Fruit fly (Drosophila melanogaster) whole organism, pupa: Measurements from ENCODE around the gene mora.

Source experiments
- CG10348 ChIP-seq: fragments of 200-800 bp; sonication (Bioruptor generic); IDR thresholded peaks from 2 replicates; pipeline ENCODE4 v1.3.6; 2022; ENCODE audit warnings: missing biosample characterization, missing genetic modification characterization
- CG12605 ChIP-seq: fragments of 200-800 bp; sonication (Bioruptor generic); IDR thresholded peaks from 2 replicates; pipeline ENCODE4 v1.3.6; 2022; ENCODE audit warnings: missing biosample characterization, missing genetic modification characterization
- CG13204 ChIP-seq: fragments of 200-800 bp; sonication (Bioruptor generic); optimal IDR thresholded peaks from 2 replicates; lab custom pipeline; 2018; ENCODE audit warnings: missing biosample characterization, mild to moderate bottlenecking, missing genetic modification characterization, moderate library complexity
- CG14655 ChIP-seq: fragments of 200-800 bp; sonication (Bioruptor generic); optimal IDR thresholded peaks from 3 replicates; lab custom pipeline; 2017; ENCODE audit warnings: mild to moderate bottlenecking, missing biosample characterization, missing genetic modification reagents, missing genetic modification characterization
- CG15710 ChIP-seq: fragments of 200-800 bp; sonication (Bioruptor generic); optimal IDR thresholded peaks from 2 replicates; lab custom pipeline; 2018; ENCODE audit warnings: missing biosample characterization, mild to moderate bottlenecking, missing genetic modification characterization, moderate library complexity
- CG17806 ChIP-seq: fragments of 200-800 bp; sonication (Bioruptor generic); optimal IDR thresholded peaks from 2 replicates; lab custom pipeline; 2018; ENCODE audit warnings: missing biosample characterization, mild to moderate bottlenecking, missing genetic modification characterization, moderate library complexity
- CG32121 ChIP-seq: fragments of 200-800 bp; sonication (Bioruptor generic); IDR thresholded peaks from 2 replicates; pipeline ENCODE4 v1.3.6; 2022; ENCODE audit warnings: missing biosample characterization, missing genetic modification characterization
- CG34367 ChIP-seq: fragments of 200-800 bp; sonication (Bioruptor generic); optimal IDR thresholded peaks from 2 replicates; lab custom pipeline; 2018; ENCODE audit warnings: missing biosample characterization, mild to moderate bottlenecking, missing genetic modification characterization
- CG4496 ChIP-seq: fragments of 200-800 bp; sonication (Bioruptor generic); IDR thresholded peaks from 3 replicates; pipeline ENCODE4 v1.3.6; 2022; ENCODE audit warnings: missing biosample characterization, missing genetic modification characterization
- CG8159 ChIP-seq: fragments of 200-800 bp; sonication (Bioruptor generic); optimal IDR thresholded peaks from 3 replicates; lab custom pipeline; 2018; ENCODE audit warnings: missing biosample characterization, mild to moderate bottlenecking, missing genetic modification characterization, moderate library complexity
- CG8301 ChIP-seq: fragments of 200-800 bp; sonication (Bioruptor generic); optimal IDR thresholded peaks from 2 replicates; lab custom pipeline; 2018; ENCODE audit warnings: missing biosample characterization, mild to moderate bottlenecking, missing genetic modification characterization
- CG9948 ChIP-seq: fragments of 200-800 bp; sonication (Bioruptor generic); optimal IDR thresholded peaks from 2 replicates; lab custom pipeline; 2018; ENCODE audit warnings: missing biosample characterization, mild to moderate bottlenecking, missing genetic modification characterization, moderate library complexity
- D1 ChIP-seq: fragments of 200-800 bp; sonication (Bioruptor generic); optimal IDR thresholded peaks from 2 replicates; lab custom pipeline; 2018; ENCODE audit warnings: missing biosample characterization, mild to moderate bottlenecking, missing genetic modification characterization, moderate library complexity
- EcR ChIP-seq: fragments of 200-800 bp; sonication (Bioruptor generic); optimal IDR thresholded peaks from 3 replicates; lab custom pipeline; 2019; ENCODE audit warnings: missing biosample characterization, missing genetic modification characterization, mild to moderate bottlenecking, moderate library complexity, missing genetic modification reagents
- Ets98B ChIP-seq: fragments of 200-800 bp; sonication (Bioruptor generic); IDR thresholded peaks from 2 replicates; pipeline ENCODE4 v1.3.6; 2022; ENCODE audit warnings: missing biosample characterization, missing genetic modification characterization
- Pif1A ChIP-seq: fragments of 200-800 bp; sonication (Bioruptor generic); optimal IDR thresholded peaks from 3 replicates; lab custom pipeline; 2016; ENCODE audit warnings: missing biosample characterization, missing genetic modification characterization
- Pif1B ChIP-seq: fragments of 200-800 bp; sonication (Bioruptor generic); optimal IDR thresholded peaks from 3 replicates; lab custom pipeline; 2016; ENCODE audit warnings: missing biosample characterization, missing genetic modification characterization
- Snoo ChIP-seq: fragments of 200-800 bp; sonication (Bioruptor generic); optimal IDR thresholded peaks from 3 replicates; lab custom pipeline; 2017; ENCODE audit warnings: missing biosample characterization, mild to moderate bottlenecking, missing genetic modification characterization, inconsistent platforms
- fd96Ca ChIP-seq: fragments of 200-800 bp; sonication (Bioruptor generic); IDR thresholded peaks from 3 replicates; pipeline ENCODE4 v1.3.6; 2022; ENCODE audit warnings: missing biosample characterization, missing genetic modification characterization
- gl ChIP-seq: fragments of 200-800 bp; sonication (Bioruptor generic); optimal IDR thresholded peaks from 2 replicates; lab custom pipeline; 2018; ENCODE audit warnings: missing biosample characterization, mild to moderate bottlenecking, missing genetic modification characterization
- rn ChIP-seq: fragments of 200-800 bp; sonication (Bioruptor generic); IDR thresholded peaks from 2 replicates; pipeline ENCODE4 v1.3.6; 2022; ENCODE audit warnings: missing biosample characterization, missing genetic modification characterization

Gene mora

dm6 chr3R:24204022-24204421 lies 17.9 kb downstream of the mora start:
- TF ChIP-seq EcR (GFP tag; lab: Kevin White, UChicago) = no peak
- TF ChIP-seq CG10348 (GFP tag; lab: Robert Waterston, UW) = no peak
- peak; percentile 73 for TF ChIP-seq CG8301 (tag; lab: Kevin White, UChicago)
- peak; percentile 12 for TF ChIP-seq CG17806 (tag; lab: Kevin White, UChicago)
- TF ChIP-seq fd96Ca (GFP tag; lab: Robert Waterston, UW) = peak; percentile 75
- TF ChIP-seq CG9948 = peak; percentile 41
- TF ChIP-seq CG32121 (GFP tag; lab: Robert Waterston, UW) = 0 out of 2 replicates have a peak, but pooled peaks have one; percentile 15
- TF ChIP-seq Ets98B (GFP tag; lab: Robert Waterston, UW) = peak; percentile 49; the same call in 1 of the 2 replicates
- TF ChIP-seq CG13204 (GFP tag; lab: Kevin White, UChicago) = no peak
- no peak for TF ChIP-seq Pif1A
- peak; percentile 71 for TF ChIP-seq CG14655 (GFP tag; lab: Kevin White, UChicago)

- TF ChIP-seq D1 (tag; lab: Kevin White, UChicago) (no peak), Ets98B (GFP tag; lab: Robert Waterston, UW) (no peak), CG17806 (tag; lab: Kevin White, UChicago) (no peak), Pif1B (GFP tag; lab: Kevin White, UChicago) (no peak), CG34367 (tag; lab: Kevin White, UChicago) (no peak), fd96Ca (GFP tag; lab: Robert Waterston, UW) (no peak), CG8301 (tag; lab: Kevin White, UChicago) (no peak), CG4496 (no peak), CG15710 (no peak), CG13204 (GFP tag; lab: Kevin White, UChicago) (no peak), Snoo (tag; lab: Kevin White, UChicago) (no peak), rn (GFP tag; lab: Robert Waterston, UW) (no peak), EcR (GFP tag; lab: Kevin White, UChicago) (no peak), gl (tag; lab: Kevin White, UChicago) (no peak), CG14655 (GFP tag; lab: Kevin White, UChicago) (no peak)
Observed at dm6 chr3R:24205234-24205894, 19.2 kb downstream of the mora start.

dm6 chr3R:24205935-24206334 lies 19.8 kb downstream of the mora start:
- TF ChIP-seq Pif1B (GFP tag; lab: Kevin White, UChicago) = no peak
- TF ChIP-seq CG8159 (tag; lab: Kevin White, UChicago) = peak; percentile 5
- TF ChIP-seq CG17806 (tag; lab: Kevin White, UChicago) = no peak
- TF ChIP-seq gl (tag; lab: Kevin White, UChicago) = no peak
- peak; percentile 43 for TF ChIP-seq Snoo (tag; lab: Kevin White, UChicago)

- TF ChIP-seq Snoo (tag; lab: Kevin White, UChicago) (peak; percentile 57), CG32121 (GFP tag; lab: Robert Waterston, UW) (no peak), CG9948 (peak; percentile 8), CG8301 (tag; lab: Kevin White, UChicago) (peak; percentile 3), CG34367 (tag; lab: Kevin White, UChicago) (peak; percentile 43), D1 (tag; lab: Kevin White, UChicago) (no peak), Pif1A (peak; percentile 47), CG10348 (GFP tag; lab: Robert Waterston, UW) (no peak), CG4496 (peak; percentile 9; the same call in 1 of the 3 replicates), Pif1B (GFP tag; lab: Kevin White, UChicago) (peak; percentile 38), CG12605 (GFP tag; lab: Robert Waterston, UW) (peak; percentile 39; the same call in 1 of the 2 replicates), CG8159 (tag; lab: Kevin White, UChicago) (peak; percentile 40), CG17806 (tag; lab: Kevin White, UChicago) (peak; percentile 24), Ets98B (GFP tag; lab: Robert Waterston, UW) (no peak), CG14655 (GFP tag; lab: Kevin White, UChicago) (peak; percentile 21), CG15710 (peak; percentile 33), fd96Ca (GFP tag; lab: Robert Waterston, UW) (peak; percentile 34; the same call in 1 of the 3 replicates)
Observed at dm6 chr3R:24206341-24207114, 20.4 kb downstream of the mora start.

dm6 chr3R:24213644-24214043 lies 27.5 kb downstream of the mora start:
- TF ChIP-seq EcR (GFP tag; lab: Kevin White, UChicago) = no peak
- TF ChIP-seq Ets98B (GFP tag; lab: Robert Waterston, UW) = no peak
- TF ChIP-seq CG8301 (tag; lab: Kevin White, UChicago) = no peak

dm6 chr3R:24216017-24216416 lies 29.9 kb downstream of the mora start:
- TF ChIP-seq Ets98B (GFP tag; lab: Robert Waterston, UW) (no peak), CG10348 (GFP tag; lab: Robert Waterston, UW) (no peak), EcR (GFP tag; lab: Kevin White, UChicago) (no peak), CG9948 (no peak), fd96Ca (GFP tag; lab: Robert Waterston, UW) (no peak), D1 (tag; lab: Kevin White, UChicago) (no peak), CG8159 (tag; lab: Kevin White, UChicago) (no peak), CG14655 (GFP tag; lab: Kevin White, UChicago) (no peak), CG13204 (GFP tag; lab: Kevin White, UChicago) (no peak), CG34367 (tag; lab: Kevin White, UChicago) (no peak), CG4496 (no peak), Pif1B (GFP tag; lab: Kevin White, UChicago) (no peak), CG17806 (tag; lab: Kevin White, UChicago) (no peak), Pif1A (no peak), CG8301 (tag; lab: Kevin White, UChicago) (no peak), CG32121 (GFP tag; lab: Robert Waterston, UW) (no peak), CG12605 (GFP tag; lab: Robert Waterston, UW) (no peak), Snoo (tag; lab: Kevin White, UChicago) (no peak), rn (GFP tag; lab: Robert Waterston, UW) (no peak), CG15710 (no peak)
